Fruit fly (Drosophila melanogaster): ENCODE results near the gene CG13625.

Gene CG13625

DNA sequence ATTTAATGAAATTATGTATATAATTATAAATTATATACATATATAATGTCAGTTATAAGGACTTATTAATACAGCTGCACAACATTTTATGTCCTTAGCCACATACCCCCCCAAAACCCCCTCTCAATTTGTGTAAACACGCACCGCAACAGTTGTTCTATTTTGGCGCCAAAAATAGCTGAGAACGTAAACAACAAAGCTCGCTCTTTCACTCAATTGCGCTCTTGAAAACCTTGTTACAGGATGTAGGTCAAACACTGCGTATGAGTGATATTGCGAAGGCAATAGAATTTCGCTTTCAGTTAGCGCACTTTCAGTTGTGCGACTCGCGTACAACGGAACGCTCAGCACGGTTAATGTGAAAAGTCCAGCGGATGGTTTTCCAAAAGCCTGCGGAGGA is 40.6 kb downstream of the CG13625 start, which contains the start of gene Esyt2 (continued):
- TF ChIP-seq pfk (GFP tag; optimal IDR thresholded peaks at IDR 0.05) (no peak), MBD-R2 (GFP tag; IDR thresholded peaks at IDR 0.05) (peak; percentile 48; the same call in 1 of the 2 replicates), Xrp1 (GFP tag; IDR thresholded peaks at IDR 0.05) (peak; percentile 23; the same call in 1 of the 2 replicates), Neu2 (GFP tag; optimal IDR thresholded peaks at IDR 0.05; ENCODE audit: borderline replicate concordance) (no peak), pzg (GFP tag; optimal IDR thresholded peaks at IDR 0.05) (no peak), CG11456 (GFP tag; IDR thresholded peaks at IDR 0.05) (peak; percentile 53; the same call in 2 of the 3 replicates), CG6689 (GFP tag; IDR thresholded peaks at IDR 0.05) (peak; percentile 39; the same call in 1 of the 2 replicates), CG17829 (tag; optimal IDR thresholded peaks at IDR 0.05) (no peak), danr (GFP tag; IDR thresholded peaks at IDR 0.05) (no peak), tup (GFP tag; optimal IDR thresholded peaks at IDR 0.05) (no peak), lab (GFP tag; optimal IDR thresholded peaks at IDR 0.05) (peak; percentile 74), hkb (optimal IDR thresholded peaks at IDR 0.05) (no peak), hkb (GFP tag; IDR thresholded peaks at IDR 0.05) (peak; percentile 81), sens-2 (GFP tag; IDR thresholded peaks at IDR 0.05) (no peak), D19B (GFP tag; optimal IDR thresholded peaks at IDR 0.05) (no peak), Ptx1 (GFP tag; IDR thresholded peaks at IDR 0.05) (peak; percentile 47), CG14014 (GFP tag; IDR thresholded peaks at IDR 0.05) (peak; percentile 28; the same call in 1 of the 2 replicates), H15 (GFP tag; IDR thresholded peaks at IDR 0.05) (0 out of 3 replicates have a peak, but pooled peaks have one; percentile 47), CG17328 (GFP tag; IDR thresholded peaks at IDR 0.05) (no peak), NC2β (GFP tag; optimal IDR thresholded peaks at IDR 0.05) (no peak), lov (optimal IDR thresholded peaks at IDR 0.05) (no peak), lov (GFP tag; IDR thresholded peaks at IDR 0.05) (no peak), CG7987 (GFP tag; optimal IDR thresholded peaks at IDR 0.05) (peak; percentile 17), so (GFP tag; IDR thresholded peaks at IDR 0.05) (peak; percentile 55; the same call in 2 of the 3 replicates), Nf-YB (GFP tag; optimal IDR thresholded peaks at IDR 0.05) (no peak), dpn (GFP tag; optimal IDR thresholded peaks at IDR 0.05) (peak in 1 of 2 experiments; percentile 12), gem (tag; optimal IDR thresholded peaks at IDR 0.05) (peak; percentile 72), Sry-δ (GFP tag; optimal IDR thresholded peaks at IDR 0.05) (no peak), z (GFP tag; IDR thresholded peaks at IDR 0.05) (peak; percentile 95), CG11247 (GFP tag; IDR thresholded peaks at IDR 0.05) (0 out of 2 replicates have a peak, but pooled peaks have one; percentile 36), h (optimal IDR thresholded peaks at IDR 0.05) (no peak), CG16779 (GFP tag; IDR thresholded peaks at IDR 0.05) (0 out of 2 replicates have a peak, but pooled peaks have one; percentile 7), Usf (GFP tag; optimal IDR thresholded peaks at IDR 0.05) (peak; percentile 11), corto (GFP tag; optimal IDR thresholded peaks at IDR 0.05) (no peak), CG6813 (GFP tag; optimal IDR thresholded peaks at IDR 0.05) (peak; percentile 62), CG16813 (GFP tag; IDR thresholded peaks at IDR 0.05; ENCODE audit: partially characterized antibody) (no peak), Drgx (GFP tag; IDR thresholded peaks at IDR 0.05) (peak; percentile 71), CG17612 (GFP tag; IDR thresholded peaks at IDR 0.05) (no peak), vvl (GFP tag; IDR thresholded peaks at IDR 0.05) (peak; percentile 62)

DNA sequence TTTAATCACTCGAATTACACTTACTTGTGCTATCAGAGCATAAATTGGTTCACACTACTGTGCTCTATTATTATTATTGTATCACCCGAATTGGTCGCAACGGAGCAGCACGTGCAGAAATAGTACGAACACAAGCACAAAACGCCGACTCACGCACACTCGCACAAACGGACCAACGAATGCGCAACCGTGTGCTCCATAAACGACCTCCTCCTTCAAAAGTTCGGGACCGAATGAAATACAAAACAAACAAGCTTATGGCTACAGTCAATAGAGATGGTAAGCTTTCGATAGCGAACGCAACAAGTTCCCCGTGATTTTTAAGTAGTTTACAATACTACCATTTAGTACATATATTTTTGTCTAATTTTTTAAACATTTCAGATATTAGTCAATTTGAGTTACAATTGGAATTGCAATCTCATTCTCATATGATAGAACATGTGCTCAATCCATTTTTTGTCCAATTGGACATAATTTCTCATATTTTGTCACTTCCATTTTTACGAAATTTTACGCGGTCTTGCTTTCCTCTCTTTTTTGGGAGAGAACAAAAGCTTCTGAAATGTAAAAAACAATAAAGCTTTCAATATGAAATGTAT is 41.2 kb downstream of the CG13625 start, which contains the start of gene Cftr:
Gene Cftr, minus strand, starts transcription at position 239 of the 602 bp plus-strand sequence.
- peak; percentile 20; the same call in 1 of the 3 replicates for TF ChIP-seq CG6175 (GFP tag; IDR thresholded peaks at IDR 0.05)
- TF ChIP-seq h (optimal IDR thresholded peaks at IDR 0.05): no peak
- TF ChIP-seq dan (GFP tag; IDR thresholded peaks at IDR 0.05): no peak
- TF ChIP-seq kay (GFP tag; optimal IDR thresholded peaks at IDR 0.05): no peak
- peak; percentile 79 for TF ChIP-seq HmgZ (tag; optimal IDR thresholded peaks at IDR 0.05)
- TF ChIP-seq slou (GFP tag; optimal IDR thresholded peaks at IDR 0.05): no peak
- TF ChIP-seq CG30020 (tag; optimal IDR thresholded peaks at IDR 0.05): no peak
- TF ChIP-seq D19B (GFP tag; optimal IDR thresholded peaks at IDR 0.05): no peak
- TF ChIP-seq CG2199 (GFP tag; IDR thresholded peaks at IDR 0.05): no peak
- no peak for TF ChIP-seq CG14860 (GFP tag; IDR thresholded peaks at IDR 0.05; ENCODE audit: partially characterized antibody)
- TF ChIP-seq Bteb2 (GFP tag; optimal IDR thresholded peaks at IDR 0.05): peak; percentile 61
- no peak for TF ChIP-seq CG7745 (tag; optimal IDR thresholded peaks at IDR 0.05)
- TF ChIP-seq CG3847 (GFP tag; IDR thresholded peaks at IDR 0.05): peak; percentile 63
- peak; percentile 66 for TF ChIP-seq Antp (GFP tag; optimal IDR thresholded peaks at IDR 0.05)
- peak; percentile 61 for TF ChIP-seq CG10267 (tag; optimal IDR thresholded peaks at IDR 0.05)
- TF ChIP-seq Sin3A (optimal IDR thresholded peaks at IDR 0.05): no peak
- TF ChIP-seq Dip2 (GFP tag; IDR thresholded peaks at IDR 0.05): no peak

Data from whole organism, embryonic.